Fruit fly (Drosophila melanogaster): ENCODE data around the gene sdk.

sdk gene

DNA sequence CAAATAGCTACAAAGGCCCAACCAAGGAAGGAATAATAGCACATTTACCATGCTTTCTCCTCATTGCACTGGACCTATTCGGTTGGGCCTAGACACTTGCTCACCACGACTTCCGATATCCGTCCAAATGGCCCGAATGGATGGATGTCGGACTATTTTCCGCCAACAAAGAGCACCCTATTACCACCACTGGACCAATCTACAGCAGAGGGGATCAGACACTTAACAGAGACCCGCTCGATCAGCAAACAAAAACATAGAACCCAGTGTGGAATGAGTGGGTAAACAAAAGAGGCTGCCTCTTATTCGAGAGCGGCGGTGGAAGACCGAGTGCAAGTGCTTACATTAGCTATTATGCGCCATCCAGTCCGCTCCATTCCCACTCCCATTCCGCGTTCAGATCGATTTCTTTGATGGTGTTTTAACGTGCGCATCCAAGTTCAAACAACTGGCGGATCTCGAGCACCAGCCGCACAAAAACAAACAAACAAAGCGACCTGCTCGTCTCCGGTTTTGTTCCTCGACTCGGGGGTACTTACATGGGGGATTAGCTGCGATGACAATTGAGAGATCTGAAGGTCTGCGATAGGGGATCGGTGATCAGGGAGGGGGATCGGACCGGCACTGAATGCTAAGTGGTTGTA, 82.0 kb downstream of the sdk start:
- TF ChIP-seq Myc (optimal IDR thresholded peaks at IDR 0.05), result no peak

DNA sequence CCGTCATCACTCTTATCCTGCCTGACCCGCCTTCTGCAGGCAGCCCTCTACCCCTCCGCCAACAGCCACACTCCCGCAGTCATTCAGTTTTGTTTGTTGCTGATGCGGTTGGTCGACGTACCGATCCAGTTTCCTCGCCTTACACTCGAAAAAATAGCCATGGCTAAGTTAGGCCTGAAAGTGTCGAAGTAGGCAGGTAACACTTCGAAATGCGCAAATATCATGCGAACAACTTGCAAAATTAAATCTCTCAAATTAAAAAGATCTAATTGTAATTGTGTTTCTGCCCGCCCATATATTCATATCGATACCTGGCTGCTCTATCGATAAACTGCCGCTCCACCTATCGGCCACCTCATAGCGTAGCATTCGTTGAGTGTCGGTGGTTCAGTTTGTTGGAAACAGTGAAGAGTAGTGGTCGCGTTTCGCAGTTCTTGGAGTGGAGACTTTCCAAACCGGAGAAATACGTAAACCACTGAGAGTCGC, 83.0 kb downstream of the sdk start, which contains the start of gene fz3:
fz3 (plus strand) TSS at position 307 of the 486 bp plus-strand sequence.
- TF ChIP-seq h (optimal IDR thresholded peaks at IDR 0.05) (no peak), Myc (optimal IDR thresholded peaks at IDR 0.05) (no peak), ttk (optimal IDR thresholded peaks at IDR 0.05) (no peak), insv (optimal IDR thresholded peaks at IDR 0.05) (no peak), psq (optimal IDR thresholded peaks at IDR 0.05) (no peak), Sin3A (optimal IDR thresholded peaks at IDR 0.05) (no peak)

DNA sequence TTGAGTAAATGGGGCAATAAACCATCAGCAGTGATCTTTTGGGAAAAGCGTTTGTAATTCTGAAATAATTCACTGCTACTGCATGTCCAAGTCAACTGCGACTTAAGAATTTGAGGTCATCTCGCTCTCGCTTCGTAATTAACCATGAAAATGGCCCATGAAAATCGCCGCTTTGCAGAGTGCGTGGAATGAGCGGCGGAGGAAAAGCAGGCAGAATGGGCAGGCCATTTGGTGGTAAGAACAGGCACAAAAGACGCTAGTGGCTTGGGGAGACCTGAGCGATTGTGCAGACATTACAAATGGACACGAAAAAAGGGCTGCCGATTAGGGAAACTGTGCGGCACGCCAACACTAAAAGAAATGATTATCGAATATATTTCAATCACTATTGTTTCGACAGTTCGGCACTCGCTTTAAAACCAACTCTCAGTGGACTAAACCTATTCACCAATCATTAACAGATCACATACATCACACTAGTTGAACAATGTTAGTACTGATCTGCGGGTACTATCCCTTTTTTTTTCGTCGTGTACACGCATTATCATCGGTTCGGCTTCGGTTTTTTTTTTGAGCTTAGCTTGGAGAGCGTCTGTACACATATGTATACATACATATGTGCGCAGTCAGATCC, 84.9 kb downstream of the sdk start:
- TF ChIP-seq Sin3A (optimal IDR thresholded peaks at IDR 0.05), result no peak
- no peak for TF ChIP-seq Myc (optimal IDR thresholded peaks at IDR 0.05)
- no peak for TF ChIP-seq h (optimal IDR thresholded peaks at IDR 0.05)
- no peak for TF ChIP-seq insv (optimal IDR thresholded peaks at IDR 0.05)
- TF ChIP-seq ttk (optimal IDR thresholded peaks at IDR 0.05), result no peak
- TF ChIP-seq psq (optimal IDR thresholded peaks at IDR 0.05), result no peak

DNA sequence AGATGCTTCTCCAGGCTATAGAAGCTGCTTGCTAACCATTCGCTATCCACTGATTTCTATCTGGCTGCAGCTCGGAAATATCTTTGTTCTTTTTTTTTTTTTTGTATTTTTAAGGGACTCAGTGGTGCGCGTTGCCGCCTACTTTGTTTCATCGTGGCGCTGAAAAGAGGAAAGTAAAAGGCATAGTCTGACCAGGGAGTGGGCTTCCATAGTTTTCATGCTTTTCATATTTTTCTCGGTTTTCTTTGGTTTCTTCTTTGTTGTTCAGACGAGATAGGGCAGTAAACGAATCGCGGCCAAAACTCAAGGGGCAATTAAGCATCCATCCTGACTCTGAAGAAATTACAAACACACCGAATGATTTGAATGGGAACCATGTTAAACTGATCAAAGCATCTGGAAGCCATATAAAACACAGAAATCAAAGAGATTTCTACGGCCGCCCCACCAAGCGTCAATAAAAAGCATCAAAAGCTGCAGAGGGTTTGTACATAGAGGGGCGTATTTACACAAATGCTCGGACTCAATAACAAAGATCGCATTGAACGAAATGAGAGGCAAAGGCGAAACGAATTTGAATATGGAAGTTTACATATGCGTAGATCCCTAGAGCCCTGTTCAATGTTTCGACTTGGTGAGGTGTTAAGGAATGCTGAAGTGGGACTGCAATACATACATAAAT, 85.8 kb downstream of the sdk start:
- TF ChIP-seq Sin3A (optimal IDR thresholded peaks at IDR 0.05) (no peak), h (optimal IDR thresholded peaks at IDR 0.05) (no peak)

DNA sequence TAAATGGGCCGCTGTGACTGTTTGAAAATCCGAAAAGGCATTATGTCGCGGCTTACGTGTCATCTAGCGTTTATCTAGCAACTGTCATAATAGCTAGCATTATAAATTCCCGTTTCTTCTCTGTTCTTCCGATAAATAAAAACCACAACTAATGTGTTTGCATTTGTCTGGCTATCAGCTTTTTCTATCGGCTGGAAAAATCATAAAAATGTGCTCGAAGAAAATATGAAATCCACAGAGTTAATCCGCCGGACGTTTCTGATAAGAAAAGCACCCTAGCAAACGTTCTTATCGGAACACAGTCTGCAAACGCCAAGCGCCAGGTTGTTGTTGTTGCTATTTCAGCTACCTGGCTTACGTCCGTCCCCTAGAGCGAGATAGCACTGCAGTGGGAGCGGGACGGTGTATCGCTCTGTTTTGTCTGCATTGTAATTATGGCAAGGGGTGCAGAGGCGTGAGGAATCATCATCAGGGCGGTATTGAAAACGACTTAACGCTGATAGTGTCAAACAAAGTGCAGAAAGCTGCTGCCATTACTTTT, 87.6 kb downstream of the sdk start:
- no peak for TF ChIP-seq insv (optimal IDR thresholded peaks at IDR 0.05)
- TF ChIP-seq h (optimal IDR thresholded peaks at IDR 0.05), result no peak
- TF ChIP-seq Myc (optimal IDR thresholded peaks at IDR 0.05), result no peak
- no peak for TF ChIP-seq ttk (optimal IDR thresholded peaks at IDR 0.05)
- TF ChIP-seq psq (optimal IDR thresholded peaks at IDR 0.05), result no peak
- no peak for TF ChIP-seq Sin3A (optimal IDR thresholded peaks at IDR 0.05)

DNA sequence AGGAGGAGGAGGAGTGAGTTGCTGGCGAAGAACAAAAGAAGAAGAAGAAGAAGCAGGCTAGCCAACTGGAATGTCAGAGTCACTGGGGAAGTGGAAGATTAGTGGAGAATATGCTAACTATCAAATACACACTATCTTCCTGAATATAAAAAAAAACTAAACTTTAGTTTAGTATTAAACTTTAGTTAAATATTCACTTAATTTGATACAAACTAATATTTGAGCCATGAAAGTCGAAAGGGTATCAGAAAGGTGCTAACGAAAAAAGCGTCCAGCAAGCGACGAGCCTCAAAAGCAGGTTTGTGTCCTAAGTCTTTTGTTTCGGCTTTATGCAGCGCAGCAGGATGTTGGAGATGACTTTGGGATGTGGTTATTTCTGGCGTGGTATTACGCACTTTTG, 88.5 kb downstream of the sdk start:
- TF ChIP-seq Myc (optimal IDR thresholded peaks at IDR 0.05), result no peak
- no peak for TF ChIP-seq h (optimal IDR thresholded peaks at IDR 0.05)
- no peak for TF ChIP-seq ttk (optimal IDR thresholded peaks at IDR 0.05)
- TF ChIP-seq psq (optimal IDR thresholded peaks at IDR 0.05), result no peak
- TF ChIP-seq insv (optimal IDR thresholded peaks at IDR 0.05), result no peak
- TF ChIP-seq Sin3A (optimal IDR thresholded peaks at IDR 0.05), result no peak

DNA sequence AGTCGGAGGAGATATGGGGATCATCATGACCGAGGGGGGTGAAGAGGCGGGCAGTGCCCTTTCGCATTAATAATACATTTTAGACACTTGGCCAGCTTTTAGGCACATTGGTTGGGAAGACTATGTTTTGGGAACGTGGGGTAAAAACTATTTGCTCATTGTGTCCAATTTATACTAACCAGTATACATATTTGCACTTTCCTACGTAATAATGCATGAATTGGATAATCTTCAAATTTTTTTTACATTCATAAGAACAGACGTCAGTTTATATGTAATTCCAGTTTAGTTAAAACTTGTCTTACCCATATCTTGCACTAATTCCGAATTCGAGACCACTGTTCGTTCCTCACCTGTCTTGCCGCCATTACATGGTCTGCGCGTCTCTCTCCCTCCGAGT, 92.7 kb downstream of the sdk start:
- TF ChIP-seq insv (optimal IDR thresholded peaks at IDR 0.05) (no peak), ttk (optimal IDR thresholded peaks at IDR 0.05) (no peak), psq (optimal IDR thresholded peaks at IDR 0.05) (no peak), Sin3A (optimal IDR thresholded peaks at IDR 0.05) (no peak)

DNA sequence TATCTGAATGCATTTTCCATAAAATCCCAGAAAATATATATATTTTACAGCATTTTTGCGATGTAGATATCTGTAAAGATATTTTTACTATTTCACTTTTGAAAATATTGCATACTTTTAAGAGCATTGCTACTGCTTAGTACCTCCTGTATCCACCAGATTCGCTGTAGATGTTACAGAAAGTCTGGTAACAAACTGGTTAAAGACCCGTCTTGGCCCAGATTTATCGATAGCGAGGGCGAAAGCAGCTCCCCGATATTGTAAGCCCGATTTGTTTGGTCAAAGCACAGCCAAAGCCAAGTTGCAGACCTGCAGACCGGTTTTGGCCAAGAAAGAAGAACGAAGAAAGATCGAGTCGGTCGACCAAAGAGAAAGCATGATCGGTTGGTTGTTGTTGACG, 97.8 kb downstream of the sdk start, which contains the start of gene tw:
tw (plus strand) TSS at position 291 of the 400 bp plus-strand sequence.
- no peak for TF ChIP-seq ttk (optimal IDR thresholded peaks at IDR 0.05)
- TF ChIP-seq Sin3A (optimal IDR thresholded peaks at IDR 0.05), result no peak
- TF ChIP-seq Myc (optimal IDR thresholded peaks at IDR 0.05), result no peak
- TF ChIP-seq h (optimal IDR thresholded peaks at IDR 0.05), result no peak
- no peak for TF ChIP-seq insv (optimal IDR thresholded peaks at IDR 0.05)
- TF ChIP-seq psq (optimal IDR thresholded peaks at IDR 0.05), result no peak

DNA sequence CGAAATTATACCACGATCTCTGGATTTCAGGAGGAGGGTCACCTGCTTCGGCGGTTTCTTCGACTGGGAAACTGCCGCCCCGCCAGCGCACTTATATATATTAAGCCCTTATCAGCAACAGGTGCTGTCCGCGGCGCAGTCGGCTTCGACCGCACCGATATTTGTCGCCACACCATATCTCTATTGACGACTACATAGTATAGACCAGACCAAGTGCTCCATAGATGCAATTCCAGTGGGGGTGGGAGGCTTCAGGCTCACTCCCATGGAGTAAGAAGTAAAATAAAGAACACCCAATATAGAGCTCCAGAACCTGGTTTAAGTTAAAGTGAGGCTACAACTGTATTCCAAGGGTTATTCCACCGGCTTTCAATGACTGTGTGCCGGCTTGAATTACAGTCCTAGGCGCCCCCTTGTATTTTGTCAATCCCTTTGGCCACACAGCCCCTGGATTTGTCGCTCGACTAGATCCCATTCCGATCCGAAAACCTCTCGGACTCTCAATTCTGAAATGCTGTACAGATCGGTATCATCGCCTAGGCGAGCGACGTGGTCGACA, 103.5 kb downstream of the sdk start, which contains the start of gene CG13360:
CG13360 (minus strand) TSS at position 51 of the 559 bp plus-strand sequence.
- TF ChIP-seq Sin3A (optimal IDR thresholded peaks at IDR 0.05), result no peak
- no peak for TF ChIP-seq psq (optimal IDR thresholded peaks at IDR 0.05)
- no peak for TF ChIP-seq h (optimal IDR thresholded peaks at IDR 0.05)
- TF ChIP-seq ttk (optimal IDR thresholded peaks at IDR 0.05), result no peak
- TF ChIP-seq insv (optimal IDR thresholded peaks at IDR 0.05), result no peak
- TF ChIP-seq Myc (optimal IDR thresholded peaks at IDR 0.05), result no peak

DNA sequence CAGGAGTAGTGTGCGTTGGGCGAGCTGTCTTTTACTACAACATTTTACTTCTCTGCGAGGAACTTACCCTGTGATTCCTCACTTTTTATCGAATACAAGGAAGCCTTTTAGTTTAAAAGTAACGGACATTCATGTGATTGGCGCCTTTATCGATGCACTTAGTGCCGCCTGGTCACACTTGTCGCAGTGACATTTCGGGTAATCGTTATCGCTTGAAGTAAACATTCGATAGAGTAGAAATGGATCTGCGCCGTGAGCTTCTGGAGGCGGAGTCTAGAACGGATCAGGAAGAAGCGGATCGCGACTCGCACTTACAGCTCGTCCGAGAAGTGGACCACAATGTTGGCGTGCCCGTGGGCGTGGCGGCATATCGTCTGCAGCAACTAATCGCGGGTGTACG, 106.3 kb downstream of the sdk start, which contains the start of gene CG16989:
CG16989 (plus strand) TSS at position 225 of the 400 bp plus-strand sequence.
- TF ChIP-seq psq (optimal IDR thresholded peaks at IDR 0.05) (no peak), Sin3A (optimal IDR thresholded peaks at IDR 0.05) (no peak), insv (optimal IDR thresholded peaks at IDR 0.05) (no peak), Myc (optimal IDR thresholded peaks at IDR 0.05) (no peak)

DNA sequence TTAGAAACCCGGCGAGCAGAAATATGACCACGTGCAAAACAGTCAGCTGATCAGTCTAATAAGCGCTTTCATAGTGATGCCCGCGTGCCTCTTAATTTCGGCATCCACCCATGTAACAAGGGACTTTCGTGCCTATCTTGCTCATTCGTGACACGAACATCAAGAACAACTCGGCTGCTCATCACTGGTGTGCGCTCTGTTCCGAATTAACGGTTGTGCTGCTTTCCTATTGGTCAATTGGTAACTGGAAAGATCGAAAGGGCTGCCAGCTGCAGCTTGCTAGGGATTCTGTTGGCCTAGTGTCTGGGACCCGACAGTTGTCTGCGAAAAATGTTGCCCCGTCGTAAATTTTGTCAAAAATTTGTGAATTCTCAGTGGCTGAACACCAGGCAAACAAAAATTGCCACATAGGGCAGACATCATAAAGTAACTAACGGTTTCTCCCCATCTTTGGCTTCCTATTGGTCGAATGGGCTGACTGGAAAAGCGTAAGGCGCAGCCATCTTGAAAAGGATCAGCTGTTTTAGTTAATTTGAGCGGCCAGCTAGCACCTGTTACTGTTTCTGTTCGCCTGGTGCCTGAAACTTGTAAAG, 109.9 kb downstream of the sdk start:
- no peak for TF ChIP-seq insv (optimal IDR thresholded peaks at IDR 0.05)
- TF ChIP-seq Myc (optimal IDR thresholded peaks at IDR 0.05), result no peak
- no peak for TF ChIP-seq ttk (optimal IDR thresholded peaks at IDR 0.05)
- TF ChIP-seq h (optimal IDR thresholded peaks at IDR 0.05), result no peak
- no peak for TF ChIP-seq psq (optimal IDR thresholded peaks at IDR 0.05)
- TF ChIP-seq Sin3A (optimal IDR thresholded peaks at IDR 0.05), result no peak

All from Kc167 (cell line).